Fruit fly (Drosophila melanogaster) whole organism, adult: ENCODE data around the gene CG2157.

ENCODE experiments used
- CG14711 ChIP-seq: fragments of 200-800 bp; sonication (Bioruptor generic); optimal IDR thresholded peaks from 2 replicates; lab custom pipeline; 2018; ENCODE audit warnings: missing biosample characterization, mild to moderate bottlenecking, missing genetic modification characterization, moderate library complexity
- CG33017 ChIP-seq: fragments of 200-800 bp; sonication (Bioruptor generic); optimal IDR thresholded peaks from 2 replicates; lab custom pipeline; 2018; ENCODE audit warnings: missing biosample characterization, mild to moderate bottlenecking, missing genetic modification characterization, moderate library complexity
- CG7045 ChIP-seq: fragments of 200-800 bp; sonication (Bioruptor generic); optimal IDR thresholded peaks from 2 replicates; lab custom pipeline; 2017; ENCODE audit warnings: missing biosample characterization, mild to moderate bottlenecking, missing genetic modification characterization
- CG7101 ChIP-seq: fragments of 200-800 bp; sonication (Bioruptor generic); optimal IDR thresholded peaks from 2 replicates; lab custom pipeline; 2018; ENCODE audit warnings: missing biosample characterization, mild to moderate bottlenecking, missing genetic modification characterization, moderate library complexity
- Hr96 ChIP-seq: fragments of 200-800 bp; sonication (Bioruptor generic); optimal IDR thresholded peaks from 2 replicates; lab custom pipeline; 2016; ENCODE audit warnings: missing biosample characterization, missing genetic modification characterization
- cnc ChIP-seq, 2 experiments: fragments of >200 bp; optimal IDR thresholded peaks; 2 replicates each; lab custom pipeline; 2017
- kay ChIP-seq: fragments of 200-800 bp; sonication (Bioruptor generic); peaks from one replicate; lab custom pipeline; 2016; ENCODE audit warnings: missing biosample characterization, missing genetic modification characterization, borderline replicate concordance
- ovo ChIP-seq: fragments of 200-800 bp; sonication (Bioruptor generic); optimal IDR thresholded peaks from 2 replicates; lab custom pipeline; 2016; ENCODE audit warnings: missing biosample characterization, missing genetic modification characterization
- pad ChIP-seq: fragments of 200-800 bp; sonication (Bioruptor generic); optimal IDR thresholded peaks from 3 replicates; lab custom pipeline; 2017; ENCODE audit warnings: missing biosample characterization, missing genetic modification characterization, mild to moderate bottlenecking, moderate library complexity, missing genetic modification reagents
- tj ChIP-seq: fragments of 200-800 bp; sonication (Bioruptor generic); optimal IDR thresholded peaks from 3 replicates; lab custom pipeline; 2017; ENCODE audit warnings: missing biosample characterization, mild to moderate bottlenecking, missing genetic modification characterization, moderate library complexity
- toe ChIP-seq: fragments of 200-800 bp; sonication (Bioruptor generic); optimal IDR thresholded peaks from 2 replicates; lab custom pipeline; 2016; ENCODE audit warnings: missing biosample characterization, missing genetic modification characterization

- TF ChIP-seq CG7101 (tag; lab: Kevin White, UChicago), result no peak
- no peak for TF ChIP-seq tj (GFP tag; lab: Kevin White, UChicago)
- TF ChIP-seq CG14711 (tag; lab: Kevin White, UChicago), result no peak
- TF ChIP-seq toe (GFP tag; lab: Kevin White, UChicago), result no peak
- TF ChIP-seq cnc (optimal IDR thresholded peaks at IDR 0.05; lab: Kevin White, UChicago), result no peak
- TF ChIP-seq CG33017 (tag; lab: Kevin White, UChicago), result no peak
- TF ChIP-seq ovo (GFP tag; lab: Kevin White, UChicago), result no peak
- no peak for TF ChIP-seq Hr96 (GFP tag; lab: Kevin White, UChicago)
- TF ChIP-seq pad (GFP tag; lab: Kevin White, UChicago), result no peak
- TF ChIP-seq CG7045, result no peak
- TF ChIP-seq kay (GFP tag; lab: Kevin White, UChicago), result no peak
Observed at dm6 chrX:10893208-10893607, 24.1 kb downstream of the CG2157 start.
